Worm (Caenorhabditis elegans) whole organism, midembryonic: ENCODE results near the gene R02F11.3.

Experiments used
- T22C8.4 ChIP-seq: fragments of 200-800 bp; sonication (Bioruptor generic); IDR thresholded peaks from 2 replicates; pipeline ENCODE4 v1.3.6; 2022; ENCODE audit warnings: missing genetic modification characterization, missing compliant biosample characterization
- ref-1 ChIP-seq: fragments of 200-800 bp; sonication (Bioruptor generic); conservative IDR thresholded peaks from 2 replicates; pipeline ENCODE4 v1.3.6; 2022; ENCODE audit warnings: missing genetic modification reagents, missing genetic modification characterization, missing compliant biosample characterization
- tab-1 ChIP-seq: fragments of 200-800 bp; sonication (Bioruptor generic); IDR thresholded peaks from 2 replicates; pipeline ENCODE4 v1.3.6; 2022; ENCODE audit warnings: missing genetic modification characterization, missing compliant biosample characterization
- ztf-29 ChIP-seq: fragments of 200-800 bp; sonication (Bioruptor generic); IDR thresholded peaks from 2 replicates; pipeline ENCODE4 v1.3.6; 2022; ENCODE audit warnings: missing genetic modification reagents, missing genetic modification characterization, missing compliant biosample characterization

DNA sequence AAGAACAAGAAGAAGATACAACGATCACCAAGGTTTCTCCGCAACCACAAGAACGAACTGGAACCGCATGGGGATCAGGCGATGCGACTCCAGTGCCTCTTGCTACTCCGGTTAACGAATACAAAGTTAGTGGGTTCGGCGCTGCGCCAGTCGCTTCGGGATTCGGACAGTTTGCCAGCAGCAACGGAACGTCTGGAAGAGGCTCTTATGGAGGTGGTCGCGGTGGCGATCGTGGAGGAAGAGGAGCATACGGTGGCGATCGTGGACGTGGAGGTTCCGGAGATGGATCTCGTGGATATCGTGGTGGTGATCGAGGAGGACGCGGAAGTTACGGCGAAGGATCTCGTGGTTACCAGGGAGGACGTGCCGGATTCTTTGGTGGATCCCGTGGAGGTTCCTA is 47.7 kb downstream of the R02F11.3 start:
- TF ChIP-seq ref-1 (GFP tag; lab: Robert Waterston, UW) (no peak), ztf-29 (GFP tag; lab: Robert Waterston, UW) (no peak), tab-1 (GFP tag; lab: Robert Waterston, UW) (no peak), T22C8.4 (no peak)
